Worm (Caenorhabditis elegans) whole organism, late embryonic: ENCODE measurements around the gene emre-1.

Experiments used
- C08G9.2 ChIP-seq: sonication (generic microtip); optimal IDR thresholded peaks from 2 replicates; lab custom pipeline; 2016; ENCODE audit warnings: mild to moderate bottlenecking, missing genetic modification characterization, moderate library complexity, missing compliant biosample characterization
- F13H6.1 ChIP-seq: sonication (generic microtip); optimal IDR thresholded peaks from 2 replicates; lab custom pipeline; 2016; ENCODE audit warnings: missing genetic modification characterization, missing compliant biosample characterization
- K09A11.1 ChIP-seq: sonication (generic microtip); optimal IDR thresholded peaks from 2 replicates; lab custom pipeline; 2017; ENCODE audit warnings: antibody characterized with exemption, mild to moderate bottlenecking, missing genetic modification characterization, missing compliant biosample characterization; ENCODE audit not compliant: insufficient read depth
- T23F11.4 ChIP-seq: fragments of 200-800 bp; sonication (Bioruptor generic); optimal IDR thresholded peaks from 2 replicates; lab custom pipeline; 2018; ENCODE audit warnings: mild to moderate bottlenecking, missing genetic modification characterization, missing compliant biosample characterization
- Y22D7AL.16 ChIP-seq: sonication (generic microtip); optimal IDR thresholded peaks from 2 replicates; lab custom pipeline; 2016; ENCODE audit warnings: missing genetic modification characterization, missing compliant biosample characterization
- ahr-1 ChIP-seq: sonication (generic microtip); optimal IDR thresholded peaks from 2 replicates; lab custom pipeline; 2016; ENCODE audit warnings: missing genetic modification characterization, missing compliant biosample characterization
- ama-1 ChIP-seq: fragments of 150-350 bp; optimal IDR thresholded peaks from 2 replicates; lab custom pipeline; 2014
- ceh-18 ChIP-seq: sonication (generic microtip); optimal IDR thresholded peaks from 2 replicates; lab custom pipeline; 2016; ENCODE audit warnings: missing genetic modification characterization, missing compliant biosample characterization
- ceh-19 ChIP-seq: fragments of 200-800 bp; sonication (Bioruptor generic); optimal IDR thresholded peaks from 2 replicates; lab custom pipeline; 2018; ENCODE audit warnings: mild to moderate bottlenecking, missing genetic modification characterization, missing compliant biosample characterization
- ceh-31 ChIP-seq: sonication (generic microtip); optimal IDR thresholded peaks from 2 replicates; lab custom pipeline; 2016; ENCODE audit warnings: missing genetic modification characterization, missing compliant biosample characterization
- ceh-34 ChIP-seq: sonication (generic microtip); optimal IDR thresholded peaks from 2 replicates; lab custom pipeline; 2016; ENCODE audit warnings: mild to moderate bottlenecking, missing genetic modification characterization, missing compliant biosample characterization
- ceh-45 ChIP-seq: fragments of 200-800 bp; sonication (Bioruptor generic); IDR thresholded peaks from 2 replicates; pipeline ENCODE4 v1.3.6; 2022; ENCODE audit warnings: missing genetic modification reagents, missing genetic modification characterization, missing compliant biosample characterization
- ceh-48 ChIP-seq: sonication (generic microtip); optimal IDR thresholded peaks from 2 replicates; lab custom pipeline; 2016; ENCODE audit warnings: missing genetic modification characterization, inconsistent platforms, missing compliant biosample characterization
- ceh-6 ChIP-seq: fragments of 200-800 bp; sonication (Bioruptor generic); optimal IDR thresholded peaks from 2 replicates; lab custom pipeline; 2018; ENCODE audit warnings: mild to moderate bottlenecking, missing genetic modification characterization, missing compliant biosample characterization
- che-1 ChIP-seq: sonication (generic microtip); optimal IDR thresholded peaks from 2 replicates; lab custom pipeline; 2016; ENCODE audit warnings: mild to moderate bottlenecking, missing genetic modification characterization, missing compliant biosample characterization
- ets-4 ChIP-seq: sonication (generic microtip); optimal IDR thresholded peaks from 2 replicates; lab custom pipeline; 2016; ENCODE audit warnings: missing genetic modification characterization, missing compliant biosample characterization
- eyg-1 ChIP-seq: sonication (generic microtip); optimal IDR thresholded peaks from 2 replicates; lab custom pipeline; 2016; ENCODE audit warnings: missing genotype, missing genetic modification characterization, missing compliant biosample characterization
- fkh-10 ChIP-seq: fragments of 150-350 bp; optimal IDR thresholded peaks from 2 replicates; lab custom pipeline; 2014; ENCODE audit warnings: missing biosample characterization, missing genetic modification reagents, missing genetic modification characterization
- hlh-6 ChIP-seq: sonication (generic microtip); optimal IDR thresholded peaks from 2 replicates; lab custom pipeline; 2016; ENCODE audit warnings: missing genotype, missing genetic modification characterization, missing compliant biosample characterization
- hlh-8 ChIP-seq: sonication (generic microtip); optimal IDR thresholded peaks from 2 replicates; lab custom pipeline; 2016; ENCODE audit warnings: missing genotype, missing genetic modification characterization, missing compliant biosample characterization
- lim-6 ChIP-seq: sonication (generic microtip); optimal IDR thresholded peaks from 2 replicates; lab custom pipeline; 2016; ENCODE audit warnings: missing genetic modification characterization, missing compliant biosample characterization
- madf-2 ChIP-seq: sonication (generic microtip); optimal IDR thresholded peaks from 2 replicates; lab custom pipeline; 2017; ENCODE audit warnings: missing genetic modification characterization, missing compliant biosample characterization
- nfya-1 ChIP-seq: sonication (generic microtip); optimal IDR thresholded peaks from 2 replicates; lab custom pipeline; 2017; ENCODE audit warnings: missing genetic modification characterization, mild to moderate bottlenecking, missing compliant biosample characterization, antibody characterized with exemption, moderate library complexity
- npax-4 ChIP-seq: sonication (generic microtip); optimal IDR thresholded peaks from 2 replicates; lab custom pipeline; 2016; ENCODE audit warnings: missing genetic modification characterization, missing compliant biosample characterization
- pqm-1 ChIP-seq: sonication (generic microtip); optimal IDR thresholded peaks from 2 replicates; lab custom pipeline; 2016; ENCODE audit warnings: missing genetic modification characterization, missing compliant biosample characterization
- rnt-1 ChIP-seq: sonication (generic microtip); optimal IDR thresholded peaks from 2 replicates; lab custom pipeline; 2016; ENCODE audit warnings: missing genetic modification characterization, missing compliant biosample characterization
- tbx-7 ChIP-seq: sonication (generic microtip); optimal IDR thresholded peaks from 2 replicates; lab custom pipeline; 2016; ENCODE audit warnings: missing genotype, missing genetic modification characterization, missing compliant biosample characterization
- unc-42 ChIP-seq: sonication (generic microtip); optimal IDR thresholded peaks from 2 replicates; lab custom pipeline; 2016; ENCODE audit warnings: missing genotype, missing genetic modification characterization, missing compliant biosample characterization

Gene emre-1

ce11 chrX:14946464-14947354 lies 32.8 kb upstream of the emre-1 start (continued):
- TF ChIP-seq madf-2 = no peak
- TF ChIP-seq, all 69 proteins: peak for 5

ce11 chrX:14947355-14947668 lies 32.2 kb upstream of the emre-1 start:
- TF ChIP-seq eyg-1 (no peak), hlh-8 (tag; lab: Kevin White, UChicago) (no peak), ceh-34 (tag; lab: Kevin White, UChicago) (no peak), hlh-6 (no peak)

ce11 chrX:14951797-14952196 lies 27.7 kb upstream of the emre-1 start:
- TF ChIP-seq ceh-19 (GFP tag; lab: Kevin White, UChicago) (no peak), fkh-10 (GFP tag; lab: Kevin White, UChicago) (no peak), ama-1 (no peak), ahr-1 (tag; lab: Kevin White, UChicago) (no peak), nfya-1 (tag; lab: Kevin White, UChicago) (no peak), ceh-48 (tag; lab: Kevin White, UChicago) (no peak), ceh-45 (no peak), F13H6.1 (tag; lab: Kevin White, UChicago) (no peak), K09A11.1 (tag; lab: Kevin White, UChicago) (no peak), npax-4 (tag; lab: Kevin White, UChicago) (no peak), C08G9.2 (no peak), ceh-34 (tag; lab: Kevin White, UChicago) (no peak), ets-4 (tag; lab: Kevin White, UChicago) (no peak), T23F11.4 (GFP tag; lab: Kevin White, UChicago) (no peak)

ce11 chrX:14954548-14954947 lies 24.9 kb upstream of the emre-1 start, which contains the start of gene pag-3:
Gene pag-3 (minus strand): TSS chrX:14954648.
- TF ChIP-seq npax-4 (tag; lab: Kevin White, UChicago) = no peak
- no peak for TF ChIP-seq che-1 (tag; lab: Kevin White, UChicago)
- TF ChIP-seq pqm-1 (tag; lab: Kevin White, UChicago) = no peak
- TF ChIP-seq tbx-7 = no peak
- no peak for TF ChIP-seq C08G9.2
- TF ChIP-seq ama-1 = no peak
- no peak for TF ChIP-seq lim-6 (tag; lab: Kevin White, UChicago)
- no peak for TF ChIP-seq madf-2

ce11 chrX:14957176-14957575 lies 22.3 kb upstream of the emre-1 start:
- no peak for TF ChIP-seq Y22D7AL.16
- TF ChIP-seq ceh-18 (tag; lab: Kevin White, UChicago) = no peak
- TF ChIP-seq ceh-48 (tag; lab: Kevin White, UChicago) = no peak

- TF ChIP-seq ceh-6 (no peak), ceh-31 (no peak)
Observed at ce11 chrX:14958401-14958800, 21.1 kb upstream of the emre-1 start.

ce11 chrX:14959393-14960073 lies 20.0 kb upstream of the emre-1 start:
- no peak for TF ChIP-seq rnt-1
- TF ChIP-seq T23F11.4 (GFP tag; lab: Kevin White, UChicago) = no peak
- TF ChIP-seq unc-42 = peak; percentile 76
